Fruit fly (Drosophila melanogaster): Measurements from ENCODE around the gene oaf.

Gene oaf

DNA sequence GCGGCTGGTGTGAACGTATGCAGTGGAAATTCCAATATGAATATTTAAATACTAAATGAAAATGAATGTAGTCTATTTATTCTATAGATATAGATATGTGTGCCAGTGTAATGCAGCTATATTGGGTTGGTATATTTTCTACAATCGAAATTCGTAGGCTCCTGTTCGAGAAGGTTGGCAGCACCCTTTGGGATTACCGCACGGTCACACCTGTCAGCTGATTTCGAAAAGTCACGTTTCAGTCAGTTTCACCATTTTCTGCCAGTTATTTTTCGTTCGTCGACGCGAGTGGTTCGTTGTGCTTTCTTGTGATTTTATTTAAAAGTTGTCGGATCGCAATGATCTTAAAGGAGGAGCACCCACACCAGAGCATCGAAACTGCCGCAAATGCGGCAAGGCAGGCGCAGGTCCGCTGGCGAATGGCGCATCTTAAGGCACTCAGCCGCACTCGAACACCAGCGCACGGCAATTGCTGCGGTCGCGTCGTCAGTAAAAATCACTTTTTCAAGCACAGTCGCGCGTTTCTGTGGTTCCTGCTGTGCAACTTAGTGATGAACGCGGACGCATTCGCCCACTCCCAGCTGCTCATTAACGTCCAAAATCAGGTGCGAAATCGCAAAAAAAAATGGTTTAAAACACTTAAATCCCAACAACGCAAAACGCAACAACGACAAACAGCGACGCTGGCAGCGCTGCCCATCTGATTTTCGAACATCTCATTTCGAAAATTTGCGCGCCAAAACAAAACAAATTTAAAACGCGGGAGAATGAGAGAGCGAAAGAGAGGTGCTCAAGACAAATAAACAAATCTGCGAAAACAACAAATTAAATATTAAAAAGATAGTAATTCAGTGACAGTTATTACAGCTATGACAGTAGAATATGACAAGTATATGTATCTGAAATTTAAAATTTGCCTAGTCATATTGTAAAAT is at the start of gene oaf:
oaf (plus strand) TSS at position 264 of the 935 bp plus-strand sequence.
- peak; percentile 74 for TF ChIP-seq CG17801 (GFP tag; optimal IDR thresholded peaks at IDR 0.05; ENCODE audit: partially characterized antibody)

DNA sequence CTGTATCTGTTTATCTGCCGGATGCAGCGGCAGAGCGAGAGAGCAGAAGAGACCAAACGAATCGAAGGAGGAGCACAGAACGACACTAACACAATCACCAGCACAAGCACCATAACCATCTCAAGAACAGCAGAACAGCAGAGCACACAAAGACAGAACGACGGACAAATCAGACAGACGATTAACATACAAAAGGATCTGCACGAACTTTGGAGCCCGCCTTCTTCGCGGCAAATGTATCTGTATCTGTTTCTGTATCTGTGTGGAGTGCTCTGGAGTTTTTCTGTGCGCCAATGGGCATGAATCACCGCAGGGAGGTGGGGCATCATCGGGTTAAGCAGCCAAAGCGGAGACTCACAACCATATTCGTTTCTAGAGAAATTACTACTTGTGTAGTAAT is 44.2 kb upstream of the oaf start:
- no peak for TF ChIP-seq CG17801 (GFP tag; optimal IDR thresholded peaks at IDR 0.05; ENCODE audit: partially characterized antibody)

DNA sequence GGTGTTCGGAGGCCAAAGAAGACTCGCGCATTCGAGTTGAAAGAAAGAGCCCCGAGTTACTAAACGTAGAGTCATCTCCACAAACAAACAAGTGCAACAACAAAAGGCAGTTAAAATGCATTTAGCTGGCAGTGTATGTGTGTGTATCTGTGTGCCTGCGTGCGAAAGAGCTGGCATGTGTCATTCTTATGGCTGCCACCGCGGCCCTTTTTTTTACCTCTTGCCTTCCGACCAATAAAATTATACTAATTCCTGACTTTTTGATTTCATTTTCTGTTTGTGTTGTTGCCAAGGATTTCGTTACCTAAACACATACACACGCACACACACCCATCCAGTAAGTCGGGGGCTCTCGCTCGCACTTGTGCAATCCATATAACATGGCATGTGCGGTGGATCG is 43.1 kb upstream of the oaf start:
- no peak for TF ChIP-seq CG17801 (GFP tag; optimal IDR thresholded peaks at IDR 0.05; ENCODE audit: partially characterized antibody)

DNA sequence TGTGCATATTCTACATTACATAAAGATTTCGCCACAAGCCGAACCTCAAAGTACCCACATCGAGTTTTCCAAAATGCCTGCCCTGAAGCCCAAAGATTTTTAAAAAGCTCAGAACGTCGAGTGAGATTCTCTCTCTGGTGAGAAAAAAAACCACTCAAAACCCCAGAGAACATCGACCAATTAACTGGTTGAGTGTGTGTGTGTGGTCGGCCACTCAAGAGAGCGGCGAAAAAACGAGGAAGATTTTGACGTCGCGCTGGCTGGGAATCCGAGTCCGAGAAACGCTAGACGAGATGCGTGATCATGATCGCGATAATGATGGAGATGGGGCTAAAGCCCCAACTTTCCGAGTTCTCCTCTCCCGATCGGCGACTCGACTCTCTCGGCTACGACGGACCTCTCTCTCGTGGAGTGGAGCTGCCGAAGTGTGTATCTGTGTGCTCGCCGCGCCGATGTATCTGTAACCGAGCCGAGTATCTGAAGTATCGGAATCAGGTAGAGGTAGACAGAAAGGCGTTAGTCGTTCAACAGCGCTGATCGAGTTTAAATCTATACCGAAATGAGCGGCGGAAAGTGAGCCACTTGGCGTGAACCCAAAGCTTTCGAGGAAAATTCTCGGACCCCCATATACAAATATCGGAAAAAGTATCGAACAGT is 41.9 kb upstream of the oaf start:
- TF ChIP-seq CG17801 (GFP tag; optimal IDR thresholded peaks at IDR 0.05; ENCODE audit: partially characterized antibody): no peak

DNA sequence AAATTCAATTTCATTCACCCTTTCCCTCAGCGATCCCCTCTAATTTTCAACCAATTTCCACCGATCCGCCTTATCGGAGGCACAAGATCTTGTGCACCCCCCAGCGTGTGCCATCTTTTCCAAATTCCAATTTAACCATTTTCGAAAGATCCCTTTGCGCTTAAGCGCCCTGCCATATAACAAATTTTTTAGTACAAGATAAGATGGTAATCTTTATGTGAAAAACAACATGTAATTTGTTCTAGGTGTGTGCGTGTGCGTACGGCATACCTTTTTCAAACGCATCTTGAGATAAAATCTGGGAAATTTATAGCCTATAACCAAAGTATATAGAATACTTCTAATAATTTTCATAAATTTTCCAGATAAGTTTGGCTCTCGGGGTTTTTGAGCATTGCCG is 38.9 kb upstream of the oaf start:
- no peak for TF ChIP-seq CG17801 (GFP tag; optimal IDR thresholded peaks at IDR 0.05; ENCODE audit: partially characterized antibody)

DNA sequence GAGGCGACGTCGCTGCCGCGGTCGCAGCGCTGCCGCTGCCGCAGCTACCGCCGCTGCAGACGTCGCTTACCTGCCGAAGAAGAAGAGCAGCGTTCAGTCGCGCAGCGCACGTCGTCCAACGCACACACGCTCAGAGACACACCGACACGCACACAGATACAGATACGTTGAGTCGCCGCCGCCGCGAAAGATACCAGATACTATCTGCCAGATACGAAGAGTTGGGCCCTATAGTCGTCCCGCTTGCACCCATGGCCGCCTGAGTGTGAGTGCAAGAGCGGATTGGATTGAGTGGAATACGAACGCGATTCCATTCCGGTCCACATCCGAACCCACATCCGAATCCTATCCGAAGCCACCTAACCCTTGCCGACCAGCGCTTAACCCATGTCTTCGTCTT is 38.1 kb upstream of the oaf start:
- no peak for TF ChIP-seq CG17801 (GFP tag; optimal IDR thresholded peaks at IDR 0.05; ENCODE audit: partially characterized antibody)

DNA sequence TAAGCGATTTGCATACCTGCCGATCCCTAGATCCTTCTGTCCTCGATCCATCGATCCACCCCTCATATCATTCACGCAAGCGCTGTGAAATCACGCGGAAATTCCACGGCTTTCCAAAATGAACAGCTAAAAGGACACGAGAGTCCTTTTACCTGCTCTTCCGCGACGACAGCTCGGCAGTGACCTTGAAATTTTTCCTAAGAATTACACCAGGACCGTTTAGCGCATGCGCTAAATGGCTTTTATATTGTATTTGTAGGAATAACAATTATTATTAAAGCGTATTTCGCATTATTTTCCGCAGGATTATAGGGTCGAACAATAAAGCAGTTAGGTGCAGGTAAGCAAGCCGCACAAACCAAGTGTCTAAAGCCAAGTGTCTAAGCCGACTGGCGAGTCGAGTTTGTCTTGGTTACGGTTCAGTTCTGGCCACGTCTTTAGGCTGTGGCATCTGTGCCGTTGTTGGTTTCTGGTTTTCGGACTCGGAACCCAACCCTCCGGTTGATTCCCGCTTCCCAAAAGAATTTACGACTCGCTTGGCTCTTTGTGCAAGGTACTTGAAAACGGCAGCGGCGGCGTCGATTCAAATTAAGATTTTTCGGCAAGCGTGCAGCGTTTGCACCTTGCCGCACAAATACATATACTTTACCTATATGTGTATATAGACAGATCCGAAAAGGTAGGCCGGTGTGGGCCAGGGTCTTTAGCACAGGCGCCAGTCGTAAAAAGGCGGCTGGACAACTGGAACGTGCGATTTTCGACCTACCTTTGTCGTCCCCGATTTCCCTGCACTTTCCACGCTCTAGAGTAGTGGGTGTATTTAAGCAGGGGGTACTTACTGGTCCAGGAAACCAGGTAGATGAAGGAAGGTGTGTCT is 36.0 kb upstream of the oaf start:
- no peak for TF ChIP-seq CG17801 (GFP tag; optimal IDR thresholded peaks at IDR 0.05; ENCODE audit: partially characterized antibody)

DNA sequence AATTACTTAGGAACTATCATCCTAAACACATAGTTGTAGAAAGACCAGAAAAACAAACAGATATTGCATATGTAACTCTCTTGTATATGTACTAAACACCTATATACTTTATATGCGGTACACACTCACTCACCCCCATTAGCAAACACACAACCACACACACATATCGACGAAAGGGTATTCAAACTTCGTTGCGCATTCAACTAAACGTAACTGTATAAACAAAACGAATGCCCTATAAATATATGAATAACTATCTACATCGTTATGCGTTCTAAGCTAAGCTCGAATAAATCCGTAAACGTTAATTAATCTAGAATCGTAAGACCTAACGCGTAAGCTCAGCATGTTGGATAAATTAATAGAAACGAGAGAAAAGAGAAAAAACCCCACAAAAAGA is 33.5 kb upstream of the oaf start:
- no peak for TF ChIP-seq CG17801 (GFP tag; optimal IDR thresholded peaks at IDR 0.05; ENCODE audit: partially characterized antibody)

DNA sequence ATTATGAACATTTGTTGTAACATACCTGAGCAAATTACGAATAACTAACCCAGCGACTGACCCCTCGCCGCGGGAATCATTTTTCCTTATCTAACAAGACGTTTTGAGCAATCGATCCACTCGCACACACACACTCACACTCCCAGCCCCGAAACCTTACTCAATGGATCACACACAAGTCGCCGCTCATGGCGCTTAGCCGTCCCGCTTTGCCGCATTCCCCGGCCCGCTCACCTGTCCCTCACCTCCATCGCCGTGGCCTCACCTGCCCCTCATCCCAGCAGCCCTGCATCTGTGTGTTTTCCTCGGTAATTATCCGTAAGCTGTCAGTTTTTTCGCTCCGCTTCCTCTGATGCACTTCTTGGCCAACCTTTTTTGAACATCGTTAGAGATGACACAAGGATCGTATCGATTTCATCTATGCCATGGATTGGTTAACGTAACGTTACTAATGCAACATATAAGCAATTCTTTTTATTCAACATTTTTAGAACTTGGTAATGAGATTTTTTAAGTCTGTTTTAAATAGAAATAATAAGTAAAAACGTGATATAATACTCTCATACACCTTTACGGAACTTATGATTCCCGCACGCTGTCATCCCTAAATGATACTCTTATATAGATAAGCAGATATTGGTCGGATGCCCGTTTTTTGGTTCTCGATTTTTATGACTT is 31.3 kb upstream of the oaf start:
- no peak for TF ChIP-seq CG17801 (GFP tag; optimal IDR thresholded peaks at IDR 0.05; ENCODE audit: partially characterized antibody)

DNA sequence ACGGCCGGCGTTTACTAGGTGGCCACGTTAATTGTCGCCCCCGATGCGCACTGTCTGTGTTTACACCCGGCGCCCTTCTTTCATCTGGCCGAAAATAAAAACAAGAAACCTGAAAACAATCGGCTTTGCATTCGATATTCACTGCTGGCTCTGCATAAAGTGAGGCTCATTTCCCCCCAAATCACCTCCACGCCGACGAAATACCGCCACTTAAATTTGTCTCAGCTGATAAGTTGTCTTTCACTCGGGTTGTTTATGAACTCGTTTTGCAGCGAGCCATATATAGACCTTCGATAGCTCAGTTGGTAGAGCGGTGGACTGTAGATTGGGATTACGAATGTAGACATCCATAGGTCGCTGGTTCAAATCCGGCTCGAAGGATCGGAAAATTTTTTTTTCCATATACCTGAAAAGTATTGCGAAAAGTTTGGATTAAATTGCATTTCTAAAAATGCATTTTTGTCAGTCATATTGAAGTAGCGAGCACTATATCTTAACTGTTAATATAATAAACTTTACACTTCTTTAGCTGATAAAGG is 30.4 kb upstream of the oaf start:
- TF ChIP-seq CG17801 (GFP tag; optimal IDR thresholded peaks at IDR 0.05; ENCODE audit: partially characterized antibody): no peak

DNA sequence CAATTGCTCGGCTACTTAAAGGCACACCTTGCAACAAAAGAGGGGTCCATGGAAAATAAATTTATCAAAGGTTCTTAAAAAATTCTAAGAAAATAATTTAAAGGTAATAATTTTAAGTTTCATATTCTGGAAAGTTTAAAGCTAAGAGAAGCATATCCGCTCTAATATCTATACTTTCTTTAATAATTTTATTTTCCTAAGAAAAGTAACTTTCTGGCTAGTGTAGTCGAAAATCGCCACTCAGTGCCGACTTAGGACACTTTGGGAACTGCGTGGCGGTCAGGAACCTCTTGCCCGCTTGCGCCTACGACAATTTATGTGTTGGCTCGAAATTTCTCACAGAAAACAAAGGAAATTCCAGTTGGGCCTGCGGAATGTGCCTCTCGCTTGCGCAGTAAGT is 26.4 kb upstream of the oaf start:
- no peak for TF ChIP-seq CG17801 (GFP tag; optimal IDR thresholded peaks at IDR 0.05; ENCODE audit: partially characterized antibody)

DNA sequence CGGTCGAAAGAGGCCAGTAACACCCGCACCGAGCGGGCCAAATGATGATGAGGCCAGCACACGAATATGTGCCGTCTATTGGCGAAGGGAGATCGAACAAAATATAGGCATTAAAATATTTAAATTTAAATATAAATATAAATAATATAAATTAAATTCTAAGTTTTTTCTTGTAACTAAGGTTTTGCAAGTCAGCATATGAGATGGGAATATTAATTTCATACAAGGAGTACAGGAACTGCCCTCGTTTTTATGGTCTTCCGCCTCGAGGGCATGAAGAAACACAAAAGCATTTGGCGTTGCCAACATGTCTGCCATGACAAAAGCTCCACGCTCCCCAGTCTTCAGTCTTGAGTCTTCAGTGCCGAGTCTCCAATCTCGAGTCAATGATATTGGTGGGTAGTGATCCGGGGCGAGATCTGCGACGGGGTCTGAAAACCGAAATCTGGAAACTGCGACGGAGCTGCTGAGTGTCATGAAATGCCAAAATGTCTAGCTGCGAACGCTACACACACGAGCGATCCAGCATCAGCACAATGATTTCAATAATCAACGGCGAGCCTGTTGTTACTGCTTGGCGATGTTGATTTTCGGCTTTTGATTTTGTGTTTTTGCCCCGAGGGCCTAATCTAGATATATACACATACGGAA is 24.9 kb upstream of the oaf start:
- no peak for TF ChIP-seq CG17801 (GFP tag; optimal IDR thresholded peaks at IDR 0.05; ENCODE audit: partially characterized antibody)

DNA sequence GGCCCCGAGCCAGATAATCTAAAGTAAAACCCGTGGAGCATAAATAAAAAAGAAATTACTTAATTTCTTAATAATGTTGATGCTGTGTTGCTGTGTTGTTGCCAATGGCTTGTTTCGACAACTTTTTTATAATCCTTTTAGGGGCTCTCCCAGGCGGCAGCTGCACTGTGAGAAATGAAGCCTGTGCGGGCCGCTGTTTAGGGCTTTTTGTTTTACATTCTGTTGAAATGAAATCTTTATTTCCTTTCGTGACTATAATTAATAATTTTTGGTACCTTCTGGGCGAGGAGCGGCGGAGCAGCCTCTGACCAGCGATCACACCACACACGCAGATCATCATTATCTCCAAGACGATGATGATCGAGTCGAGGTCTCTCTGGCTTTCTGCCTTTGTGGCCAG is 22.2 kb upstream of the oaf start:
- TF ChIP-seq CG17801 (GFP tag; optimal IDR thresholded peaks at IDR 0.05; ENCODE audit: partially characterized antibody): no peak

DNA sequence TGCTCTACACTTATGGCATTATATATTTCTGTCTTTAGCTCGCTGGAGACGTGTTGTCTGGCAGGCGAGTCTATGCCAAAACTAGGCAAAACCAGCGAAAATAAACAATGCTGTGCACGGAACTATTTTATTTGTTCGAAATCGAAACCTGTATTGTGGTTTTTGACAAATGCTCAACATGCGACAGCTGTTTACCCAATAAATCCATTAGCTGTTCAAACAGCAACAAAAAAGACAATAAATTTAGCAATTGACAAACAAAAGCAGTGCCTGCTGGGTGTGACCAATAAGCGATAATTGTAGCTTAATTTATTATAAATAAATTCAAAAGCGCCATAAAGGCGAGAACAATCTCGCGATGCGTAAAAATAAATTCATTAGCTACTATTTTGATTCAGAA is 20.0 kb upstream of the oaf start:
- no peak for TF ChIP-seq CG17801 (GFP tag; optimal IDR thresholded peaks at IDR 0.05; ENCODE audit: partially characterized antibody)
